Worm (Caenorhabditis elegans): Measurements from ENCODE around the gene C07B5.6.

Gene C07B5.6

ce11 chrX:9551112-9551511 is 32.3 kb downstream of the C07B5.6 start:
- TF ChIP-seq nhr-43 (tag; optimal IDR thresholded peaks at IDR 0.05; ENCODE audit: poor library complexity, severe bottlenecking) = peak; percentile 22
- TF ChIP-seq lin-15B (tag; optimal IDR thresholded peaks at IDR 0.05) = no peak
- TF ChIP-seq skn-1 (tag; optimal IDR thresholded peaks at IDR 0.05) = no peak
- no peak for TF ChIP-seq nhr-76 (tag; optimal IDR thresholded peaks at IDR 0.05)
- no peak for TF ChIP-seq lsy-12 (tag; optimal IDR thresholded peaks at IDR 0.05)
- peak; percentile 33 for TF ChIP-seq elt-1 (tag; optimal IDR thresholded peaks at IDR 0.05)
- TF ChIP-seq elt-3 (tag; optimal IDR thresholded peaks at IDR 0.05) = no peak
- TF ChIP-seq ceh-16 (tag; optimal IDR thresholded peaks at IDR 0.05) = no peak
- no peak for TF ChIP-seq fkh-2 (tag; optimal IDR thresholded peaks at IDR 0.05)
- peak; percentile 74 for TF ChIP-seq jun-1 (tag; optimal IDR thresholded peaks at IDR 0.05)
- TF ChIP-seq hmg-11 (tag; optimal IDR thresholded peaks at IDR 0.05) = peak; percentile 54
- TF ChIP-seq nhr-28 (tag; optimal IDR thresholded peaks at IDR 0.05) = no peak
- peak; percentile 63 for TF ChIP-seq nhr-23 (tag; optimal IDR thresholded peaks at IDR 0.05)
- no peak for TF ChIP-seq ceh-82 (tag; optimal IDR thresholded peaks at IDR 0.05)
- TF ChIP-seq ama-1 (optimal IDR thresholded peaks at IDR 0.05) = peak; percentile 34
- peak; percentile 47 for TF ChIP-seq elt-2 (tag; optimal IDR thresholded peaks at IDR 0.05)
- peak; percentile 43 for TF ChIP-seq egl-5 (tag; optimal IDR thresholded peaks at IDR 0.05)
- peak; percentile 57 for TF ChIP-seq mdl-1 (tag; optimal IDR thresholded peaks at IDR 0.05)
- no peak for TF ChIP-seq tbx-2 (tag; optimal IDR thresholded peaks at IDR 0.05)
- TF ChIP-seq R02D3.7 (tag; optimal IDR thresholded peaks at IDR 0.05) = no peak
- TF ChIP-seq pqm-1 (tag; optimal IDR thresholded peaks at IDR 0.05) = peak; percentile 24
- TF ChIP-seq eor-1 (tag; optimal IDR thresholded peaks at IDR 0.05) = no peak
- TF ChIP-seq nhr-67 (tag; optimal IDR thresholded peaks at IDR 0.05) = no peak
- no peak for TF ChIP-seq ZK546.5 (tag; optimal IDR thresholded peaks at IDR 0.05)
- no peak for TF ChIP-seq ceh-9 (tag; optimal IDR thresholded peaks at IDR 0.05)
- no peak for TF ChIP-seq sea-2 (GFP tag; optimal IDR thresholded peaks at IDR 0.05)
- TF ChIP-seq unc-39 (tag; optimal IDR thresholded peaks at IDR 0.05) = no peak
- TF ChIP-seq zag-1 (tag; optimal IDR thresholded peaks at IDR 0.05) = no peak
- no peak for TF ChIP-seq ztf-11 (tag; optimal IDR thresholded peaks at IDR 0.05)
- peak; percentile 84 for TF ChIP-seq nfya-1 (tag; optimal IDR thresholded peaks at IDR 0.05; ENCODE audit: insufficient read depth)
- TF ChIP-seq nhr-25 (tag; optimal IDR thresholded peaks at IDR 0.05) = peak; percentile 94
- TF ChIP-seq nhr-237 (tag; optimal IDR thresholded peaks at IDR 0.05) = no peak
- TF ChIP-seq nhr-11 (tag; optimal IDR thresholded peaks at IDR 0.05) = no peak
- TF ChIP-seq nhr-12 (tag; optimal IDR thresholded peaks at IDR 0.05) = no peak
- peak; percentile 62 for TF ChIP-seq unc-62 (GFP tag; optimal IDR thresholded peaks at IDR 0.05)
- TF ChIP-seq egl-27 (tag; optimal IDR thresholded peaks at IDR 0.05) = no peak
- TF ChIP-seq fos-1 (tag; optimal IDR thresholded peaks at IDR 0.05) = no peak
- no peak for TF ChIP-seq nhr-77 (tag; optimal IDR thresholded peaks at IDR 0.05)
- no peak for TF ChIP-seq fkh-10 (GFP tag; optimal IDR thresholded peaks at IDR 0.05)
- no peak for TF ChIP-seq aly-2 (tag; optimal IDR thresholded peaks at IDR 0.05)
- TF ChIP-seq daf-12 (tag; optimal IDR thresholded peaks at IDR 0.05) = no peak
- TF ChIP-seq ztf-4 (tag; optimal IDR thresholded peaks at IDR 0.05) = no peak
- TF ChIP-seq lin-39 (tag; optimal IDR thresholded peaks at IDR 0.05) = peak; percentile 75
- no peak for TF ChIP-seq snpc-4 (tag; optimal IDR thresholded peaks at IDR 0.05)
- TF ChIP-seq ceh-28 (tag; optimal IDR thresholded peaks at IDR 0.05) = peak; percentile 42
- no peak for TF ChIP-seq mml-1 (tag; optimal IDR thresholded peaks at IDR 0.05)
- TF ChIP-seq pha-4 (tag; optimal IDR thresholded peaks at IDR 0.05) = peak; percentile 91

ce11 chrX:9552404-9552803 is 33.6 kb downstream of the C07B5.6 start:
- TF ChIP-seq ama-1 (optimal IDR thresholded peaks at IDR 0.05) (peak; percentile 48), lin-39 (tag; optimal IDR thresholded peaks at IDR 0.05) (no peak), nhr-43 (tag; optimal IDR thresholded peaks at IDR 0.05; ENCODE audit: poor library complexity, severe bottlenecking) (no peak), mdl-1 (tag; optimal IDR thresholded peaks at IDR 0.05) (no peak), elt-3 (tag; optimal IDR thresholded peaks at IDR 0.05) (no peak), lsy-12 (tag; optimal IDR thresholded peaks at IDR 0.05) (no peak), nhr-237 (tag; optimal IDR thresholded peaks at IDR 0.05) (no peak), ceh-9 (tag; optimal IDR thresholded peaks at IDR 0.05) (no peak), pqm-1 (tag; optimal IDR thresholded peaks at IDR 0.05) (peak; percentile 25), pha-4 (tag; optimal IDR thresholded peaks at IDR 0.05) (peak; percentile 20), ceh-82 (tag; optimal IDR thresholded peaks at IDR 0.05) (no peak), elt-2 (tag; optimal IDR thresholded peaks at IDR 0.05) (peak; percentile 21), nfya-1 (tag; optimal IDR thresholded peaks at IDR 0.05; ENCODE audit: insufficient read depth) (peak; percentile 54), nhr-25 (tag; optimal IDR thresholded peaks at IDR 0.05) (peak; percentile 70), egl-5 (tag; optimal IDR thresholded peaks at IDR 0.05) (peak; percentile 38), ceh-28 (tag; optimal IDR thresholded peaks at IDR 0.05) (no peak), fkh-10 (GFP tag; optimal IDR thresholded peaks at IDR 0.05) (no peak)
